Worm (Caenorhabditis elegans) whole organism, L3 larva: ENCODE results near the gene C06E4.1.
A peak's percentile ranks its signal among the peaks of the same experiment; 100 is the strongest.

Experiments used
- R02D3.7 ChIP-seq: fragments of 150-350 bp; optimal IDR thresholded peaks from 2 replicates; lab custom pipeline; 2014; ENCODE audit warnings: missing biosample characterization, missing genetic modification characterization
- ZK546.5 ChIP-seq: sonication (generic microtip); optimal IDR thresholded peaks from 2 replicates; lab custom pipeline; 2017; ENCODE audit warnings: missing biosample characterization, missing genetic modification characterization
- aly-2 ChIP-seq: fragments of 150-350 bp; optimal IDR thresholded peaks from 2 replicates; lab custom pipeline; 2014; ENCODE audit warnings: missing biosample characterization, missing genetic modification characterization
- ama-1 ChIP-seq: fragments of 150-350 bp; optimal IDR thresholded peaks from 2 replicates; lab custom pipeline; 2018
- ceh-16 ChIP-seq: sonication (generic microtip); optimal IDR thresholded peaks from 2 replicates; lab custom pipeline; 2017; ENCODE audit warnings: missing biosample characterization, missing genetic modification characterization
- ceh-28 ChIP-seq: fragments of 150-350 bp; optimal IDR thresholded peaks from 2 replicates; lab custom pipeline; 2014; ENCODE audit warnings: missing biosample characterization, missing genetic modification reagents, missing genetic modification characterization
- ceh-82 ChIP-seq: fragments of 150-350 bp; optimal IDR thresholded peaks from 2 replicates; lab custom pipeline; 2014; ENCODE audit warnings: missing biosample characterization, missing genetic modification characterization
- ceh-9 ChIP-seq: sonication (generic microtip); optimal IDR thresholded peaks from 2 replicates; lab custom pipeline; 2018; ENCODE audit warnings: missing biosample characterization, missing genetic modification characterization
- daf-12 ChIP-seq: fragments of 150-350 bp; optimal IDR thresholded peaks from 2 replicates; lab custom pipeline; 2014; ENCODE audit warnings: missing biosample characterization, missing genetic modification reagents, missing genetic modification characterization
- egl-27 ChIP-seq: sonication (generic microtip); optimal IDR thresholded peaks from 4 replicates; lab custom pipeline; 2017; ENCODE audit warnings: missing biosample characterization, missing genetic modification reagents, missing genetic modification characterization
- egl-5 ChIP-seq: fragments of 150-350 bp; optimal IDR thresholded peaks from 2 replicates; lab custom pipeline; 2017; ENCODE audit warnings: missing biosample characterization, missing genetic modification reagents, missing genetic modification characterization, inconsistent platforms
- elt-1 ChIP-seq: fragments of 150-350 bp; optimal IDR thresholded peaks from 2 replicates; lab custom pipeline; 2014; ENCODE audit warnings: missing biosample characterization, missing genetic modification characterization
- elt-3 ChIP-seq, 3 experiments: fragments of 150-350 bp in 1 of 3; sonication (generic microtip) in 2 of 3; optimal IDR thresholded peaks; 2 replicates in 2 of 3; 4 replicates in 1 of 3; lab custom pipeline; 2014 to 2017; ENCODE audit warnings: missing biosample characterization in 3 of 3, missing genetic modification characterization in 3 of 3
- fkh-10 ChIP-seq: sonication (generic microtip); optimal IDR thresholded peaks from 2 replicates; lab custom pipeline; 2017; ENCODE audit warnings: missing biosample characterization, missing genetic modification reagents, missing genetic modification characterization
- fkh-2 ChIP-seq: fragments of 150-350 bp; optimal IDR thresholded peaks from 2 replicates; lab custom pipeline; 2014; ENCODE audit warnings: missing biosample characterization, missing genetic modification reagents, missing genetic modification characterization
- fos-1 ChIP-seq: fragments of 150-350 bp; optimal IDR thresholded peaks from 2 replicates; lab custom pipeline; 2014; ENCODE audit warnings: missing biosample characterization, missing genetic modification characterization
- hmg-11 ChIP-seq: sonication (generic microtip); optimal IDR thresholded peaks from 2 replicates; lab custom pipeline; 2016; ENCODE audit warnings: missing genetic modification characterization, missing compliant biosample characterization
- jun-1 ChIP-seq: fragments of 150-350 bp; optimal IDR thresholded peaks from 2 replicates; lab custom pipeline; 2014; ENCODE audit warnings: missing biosample characterization, missing genetic modification reagents, missing genetic modification characterization
- lin-39 ChIP-seq: fragments of 150-350 bp; optimal IDR thresholded peaks from 2 replicates; lab custom pipeline; 2018; ENCODE audit warnings: missing biosample characterization, missing genetic modification reagents, missing genetic modification characterization
- lsy-12 ChIP-seq: sonication (generic microtip); optimal IDR thresholded peaks from 2 replicates; lab custom pipeline; 2016; ENCODE audit warnings: mild to moderate bottlenecking, missing genetic modification characterization, missing compliant biosample characterization
- mdl-1 ChIP-seq: fragments of 150-350 bp; optimal IDR thresholded peaks from 2 replicates; lab custom pipeline; 2014; ENCODE audit warnings: missing biosample characterization, missing genetic modification characterization
- mml-1 ChIP-seq: fragments of 150-350 bp; sonication (generic microtip); optimal IDR thresholded peaks from 3 replicates; lab custom pipeline; 2014; ENCODE audit warnings: missing biosample characterization, missing genetic modification characterization
- nfya-1 ChIP-seq: sonication (generic microtip); optimal IDR thresholded peaks from 2 replicates; lab custom pipeline; 2017; ENCODE audit warnings: missing genetic modification characterization, mild to moderate bottlenecking, missing compliant biosample characterization, antibody characterized with exemption, moderate library complexity; ENCODE audit not compliant: insufficient read depth
- nhr-11 ChIP-seq: fragments of 150-350 bp; optimal IDR thresholded peaks from 2 replicates; lab custom pipeline; 2014; ENCODE audit warnings: missing biosample characterization, missing genetic modification characterization
- nhr-12 ChIP-seq: fragments of 150-350 bp; optimal IDR thresholded peaks from 2 replicates; lab custom pipeline; 2014; ENCODE audit warnings: missing biosample characterization, missing genetic modification characterization
- nhr-23 ChIP-seq: fragments of 150-350 bp; optimal IDR thresholded peaks from 2 replicates; lab custom pipeline; 2014; ENCODE audit warnings: missing biosample characterization, missing genetic modification reagents, missing genetic modification characterization
- nhr-237 ChIP-seq: fragments of 150-350 bp; optimal IDR thresholded peaks from 2 replicates; lab custom pipeline; 2014; ENCODE audit warnings: missing biosample characterization, missing genetic modification characterization
- nhr-25 ChIP-seq: sonication (generic microtip); optimal IDR thresholded peaks from 2 replicates; lab custom pipeline; 2017; ENCODE audit warnings: missing biosample characterization, missing genetic modification characterization
- nhr-28 ChIP-seq: fragments of 150-350 bp; optimal IDR thresholded peaks from 2 replicates; lab custom pipeline; 2014; ENCODE audit warnings: missing biosample characterization, missing genetic modification characterization
- nhr-67 ChIP-seq: fragments of 150-350 bp; optimal IDR thresholded peaks from 2 replicates; lab custom pipeline; 2014; ENCODE audit warnings: missing biosample characterization, missing genetic modification characterization
- nhr-76 ChIP-seq: fragments of 150-350 bp; sonication (generic microtip); optimal IDR thresholded peaks from 5 replicates; lab custom pipeline; 2014; ENCODE audit warnings: missing biosample characterization, missing genetic modification characterization
- nhr-77 ChIP-seq: fragments of 150-350 bp; optimal IDR thresholded peaks from 2 replicates; lab custom pipeline; 2014; ENCODE audit warnings: missing biosample characterization, missing genetic modification characterization
- pha-4 ChIP-seq: fragments of 150-350 bp; optimal IDR thresholded peaks from 2 replicates; lab custom pipeline; 2014; ENCODE audit warnings: missing biosample characterization, missing genetic modification reagents, missing genetic modification characterization
- pqm-1 ChIP-seq: fragments of 150-350 bp; optimal IDR thresholded peaks from 2 replicates; lab custom pipeline; 2017; ENCODE audit warnings: missing biosample characterization, missing genetic modification characterization, inconsistent platforms
- sea-2 ChIP-seq: fragments of 150-350 bp; sonication (generic microtip); optimal IDR thresholded peaks from 4 replicates; lab custom pipeline; 2014; ENCODE audit warnings: missing biosample characterization, missing genetic modification reagents, missing genetic modification characterization
- skn-1 ChIP-seq: fragments of 150-350 bp; optimal IDR thresholded peaks from 2 replicates; lab custom pipeline; 2014; ENCODE audit warnings: missing biosample characterization, missing genetic modification characterization
- snpc-4 ChIP-seq: fragments of 150-350 bp; optimal IDR thresholded peaks from 2 replicates; lab custom pipeline; 2014; ENCODE audit warnings: missing biosample characterization, missing genetic modification characterization
- tbx-2 ChIP-seq: sonication (generic microtip); optimal IDR thresholded peaks from 2 replicates; lab custom pipeline; 2016; ENCODE audit warnings: mild to moderate bottlenecking, missing genetic modification characterization, missing compliant biosample characterization
- unc-39 ChIP-seq: sonication (generic microtip); optimal IDR thresholded peaks from 4 replicates; lab custom pipeline; 2017; ENCODE audit warnings: missing biosample characterization, missing genetic modification characterization
- unc-62 ChIP-seq: fragments of 150-350 bp; sonication (generic microtip); optimal IDR thresholded peaks from 4 replicates; lab custom pipeline; 2014; ENCODE audit warnings: missing biosample characterization, missing genetic modification reagents, missing genetic modification characterization
- zag-1 ChIP-seq: fragments of 150-350 bp; optimal IDR thresholded peaks from 2 replicates; lab custom pipeline; 2014; ENCODE audit warnings: missing biosample characterization, missing genetic modification characterization
- ztf-11 ChIP-seq: fragments of 150-350 bp; optimal IDR thresholded peaks from 2 replicates; lab custom pipeline; 2014; ENCODE audit warnings: missing biosample characterization, missing genetic modification characterization
- ztf-4 ChIP-seq: fragments of 150-350 bp; optimal IDR thresholded peaks from 2 replicates; lab custom pipeline; 2014; ENCODE audit warnings: missing biosample characterization, missing genetic modification characterization

Gene C06E4.1

DNA sequence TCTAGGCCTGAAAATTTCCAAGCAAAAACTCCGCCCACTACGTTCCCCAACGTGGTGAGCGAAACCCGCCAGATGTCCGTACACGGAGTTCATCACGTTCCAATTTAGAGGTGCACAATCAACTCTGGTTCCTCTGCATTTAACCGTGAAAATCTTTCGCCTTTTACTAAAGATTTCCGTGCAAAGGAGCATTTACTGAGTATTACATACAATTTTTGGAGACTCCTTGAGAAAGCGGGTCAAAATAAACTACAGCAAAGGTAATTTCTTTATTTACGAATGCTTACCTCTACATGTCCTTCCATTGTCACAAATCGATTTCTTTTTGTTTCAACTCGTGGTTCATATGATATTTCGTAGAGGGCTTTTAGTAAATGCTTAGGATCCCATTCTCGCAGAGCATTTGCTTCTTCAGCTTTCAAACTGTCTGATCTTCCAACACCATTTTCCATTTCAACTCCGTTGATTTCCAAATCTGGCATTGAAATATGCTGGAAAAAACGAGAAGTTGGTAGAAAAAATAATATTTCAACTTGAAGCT is 33.6 kb downstream of the C06E4.1 start, which contains the start of gene F42C5.9:
TSS of gene F42C5.9 (minus strand) at position 491 of the 541 bp plus-strand sequence.
- peak; percentile 48 for TF ChIP-seq pqm-1 (tag; lab: Kevin White, UChicago)
- peak; percentile 25 for TF ChIP-seq ama-1 (lab: Kevin White, UChicago)
- no peak for TF ChIP-seq nhr-237
- TF ChIP-seq snpc-4 (tag; lab: Kevin White, UChicago), result peak; percentile 95

DNA sequence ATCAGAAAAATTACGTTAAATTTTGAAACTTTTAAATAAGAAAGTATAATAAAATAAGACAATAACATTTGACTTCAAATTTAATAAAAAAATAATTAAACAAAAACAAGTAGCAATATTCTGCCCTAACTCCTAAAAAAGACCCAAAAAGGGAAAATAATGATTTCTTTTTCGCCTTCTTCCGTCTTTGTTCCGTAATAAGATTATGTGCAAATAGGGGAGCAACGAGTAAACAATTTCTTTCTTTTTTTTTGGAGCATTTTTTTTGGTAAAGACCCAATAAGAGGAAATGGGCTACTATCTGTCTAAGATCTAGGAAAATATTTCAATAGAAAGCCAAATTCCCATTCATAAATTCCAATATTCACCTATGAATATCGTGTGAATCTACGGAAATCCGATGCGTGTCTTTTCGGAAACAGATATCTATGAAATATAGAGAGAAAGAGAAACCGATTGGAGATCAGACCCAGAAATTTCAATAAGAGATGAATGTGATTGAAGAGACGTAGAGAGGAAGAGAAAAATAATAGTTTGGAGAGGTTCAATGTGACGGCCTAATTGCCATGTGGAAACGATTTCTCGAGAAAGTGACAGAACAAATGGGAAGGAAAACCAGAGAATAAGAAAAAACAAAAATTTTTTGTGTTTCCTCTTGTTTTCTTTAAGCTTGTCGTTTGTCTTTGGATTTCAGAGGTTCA is 34.9 kb downstream of the C06E4.1 start:
- TF ChIP-seq hmg-11 (tag; lab: Kevin White, UChicago), result peak; percentile 13
- no peak for TF ChIP-seq skn-1 (tag; lab: Kevin White, UChicago)
- TF ChIP-seq daf-12 (tag; lab: Kevin White, UChicago), result no peak
- TF ChIP-seq nhr-77 (tag; lab: Kevin White, UChicago), result no peak
- peak; percentile 2 for TF ChIP-seq pha-4 (tag; lab: Kevin White, UChicago)
- TF ChIP-seq ceh-28, result peak; percentile 7
- peak; percentile 6 for TF ChIP-seq nhr-25 (tag; lab: Kevin White, UChicago)
- no peak for TF ChIP-seq nhr-237
- peak; percentile 42 for TF ChIP-seq nhr-23 (tag; lab: Kevin White, UChicago)
- no peak for TF ChIP-seq ZK546.5

DNA sequence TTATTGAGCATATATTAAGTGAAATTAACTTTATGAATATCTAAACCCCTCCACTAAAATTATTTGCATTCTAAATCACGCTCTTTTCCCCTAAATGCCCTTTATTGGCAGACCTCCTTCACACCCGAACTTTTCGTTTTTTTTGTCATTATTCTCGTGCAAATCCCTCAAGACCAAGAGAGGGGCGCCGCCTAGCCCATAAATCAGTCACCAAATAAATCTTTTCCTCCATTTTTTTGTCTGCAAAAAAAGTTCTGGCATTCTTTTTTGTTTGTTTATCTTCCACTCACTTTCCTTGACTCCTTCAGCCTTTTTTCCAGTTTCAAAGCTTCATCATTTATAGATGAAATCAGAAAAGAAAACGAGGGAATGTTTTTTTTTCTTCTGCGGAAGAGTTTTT is 35.8 kb downstream of the C06E4.1 start:
- TF ChIP-seq nhr-23 (tag; lab: Kevin White, UChicago), result no peak
- TF ChIP-seq elt-3 (tag; optimal IDR thresholded peaks at IDR 0.05; lab: Kevin White, UChicago), result no peak
- TF ChIP-seq nhr-12 (tag; lab: Kevin White, UChicago), result no peak
- peak; percentile 73 for TF ChIP-seq elt-1 (tag; lab: Kevin White, UChicago)
- TF ChIP-seq hmg-11 (tag; lab: Kevin White, UChicago), result no peak
- TF ChIP-seq egl-5, result peak; percentile 6
- TF ChIP-seq lin-39 (tag; lab: Kevin White, UChicago), result peak; percentile 50
- no peak for TF ChIP-seq nhr-67 (tag; lab: Kevin White, UChicago)

DNA sequence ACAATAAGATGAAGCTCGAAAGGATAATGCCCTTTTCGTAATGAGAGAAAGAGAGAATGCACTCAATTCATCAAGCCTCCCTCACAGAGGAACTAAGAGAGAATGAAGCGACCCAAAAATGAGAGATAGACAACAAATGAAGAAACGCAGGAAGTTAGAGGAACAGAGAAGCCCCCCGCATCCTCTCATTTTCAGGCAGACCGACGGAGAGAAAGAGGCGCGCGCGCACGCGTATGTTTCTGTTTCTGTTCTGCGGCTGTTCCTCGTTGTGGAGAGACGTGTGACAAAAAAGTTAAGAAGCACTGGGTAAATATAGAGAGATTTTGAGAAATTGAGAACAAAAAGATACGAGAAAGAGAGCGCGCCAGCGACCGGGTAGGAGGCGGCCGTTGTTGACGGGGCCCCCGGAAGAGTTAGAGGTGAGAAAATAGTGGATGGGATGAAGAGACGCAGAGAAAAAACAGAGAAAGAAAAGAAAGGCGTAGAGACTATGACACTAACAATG is 36.9 kb downstream of the C06E4.1 start:
- TF ChIP-seq pha-4 (tag; lab: Kevin White, UChicago) (peak; percentile 84), unc-39 (tag; lab: Kevin White, UChicago) (no peak), ztf-4 (tag; lab: Kevin White, UChicago) (no peak), tbx-2 (tag; lab: Kevin White, UChicago) (peak; percentile 80), fkh-10 (GFP tag; lab: Kevin White, UChicago) (peak; percentile 51), unc-62 (peak; percentile 34), ceh-82 (tag; lab: Kevin White, UChicago) (peak; percentile 51), nhr-237 (no peak), pqm-1 (tag; lab: Kevin White, UChicago) (peak; percentile 51), mml-1 (tag; lab: Kevin White, UChicago) (no peak), sea-2 (GFP tag; lab: Kevin White, UChicago) (no peak), nhr-11 (tag; lab: Kevin White, UChicago) (no peak), ceh-16 (tag; lab: Kevin White, UChicago) (no peak), egl-5 (peak; percentile 47), lin-39 (tag; lab: Kevin White, UChicago) (peak; percentile 90), nhr-76 (tag; lab: Kevin White, UChicago) (no peak), fkh-2 (tag; lab: Kevin White, UChicago) (no peak), lsy-12 (tag; lab: Kevin White, UChicago) (peak; percentile 75), nhr-12 (tag; lab: Kevin White, UChicago) (no peak), nhr-25 (tag; lab: Kevin White, UChicago) (peak; percentile 8), elt-1 (tag; lab: Kevin White, UChicago) (no peak), nfya-1 (tag; lab: Kevin White, UChicago) (peak; percentile 90), mdl-1 (tag; lab: Kevin White, UChicago) (peak; percentile 79), elt-3 (tag; optimal IDR thresholded peaks at IDR 0.05; lab: Kevin White, UChicago) (no peak), daf-12 (tag; lab: Kevin White, UChicago) (no peak), aly-2 (tag; lab: Kevin White, UChicago) (no peak), ceh-28 (peak; percentile 73), nhr-77 (tag; lab: Kevin White, UChicago) (no peak), ama-1 (lab: Kevin White, UChicago) (no peak), R02D3.7 (peak; percentile 43), zag-1 (tag; lab: Kevin White, UChicago) (peak; percentile 55), skn-1 (tag; lab: Kevin White, UChicago) (peak; percentile 21), jun-1 (peak; percentile 62), ceh-9 (tag; lab: Kevin White, UChicago) (no peak), ztf-11 (tag; lab: Kevin White, UChicago) (no peak), nhr-28 (no peak), nhr-23 (tag; lab: Kevin White, UChicago) (peak; percentile 90), fos-1 (tag; lab: Kevin White, UChicago) (no peak), egl-27 (tag; lab: Kevin White, UChicago) (peak; percentile 10), hmg-11 (tag; lab: Kevin White, UChicago) (peak; percentile 96)
